Worm (Caenorhabditis elegans) whole organism, L4 larva: ENCODE measurements around the gene moa-1.

Experiments used
- aha-1 ChIP-seq: fragments of 150-350 bp; peaks from one replicate; lab custom pipeline; 2014; ENCODE audit warnings: missing biosample characterization, missing genetic modification characterization
- aly-2 ChIP-seq: sonication (generic microtip); optimal IDR thresholded peaks from 2 replicates; lab custom pipeline; 2018; ENCODE audit warnings: missing biosample characterization, missing genetic modification characterization
- ama-1 ChIP-seq: fragments of 150-350 bp; optimal IDR thresholded peaks from 2 replicates; lab custom pipeline; 2014; ENCODE audit warnings: inconsistent platforms, mixed read lengths
- hmg-1.1 ChIP-seq: fragments of 200-800 bp; sonication (Bioruptor generic); IDR thresholded peaks from 2 replicates; pipeline ENCODE4 v1.3.6; 2022; ENCODE audit warnings: missing genetic modification reagents, missing genetic modification characterization, missing compliant biosample characterization
- nhr-6 ChIP-seq: fragments of 150-350 bp; optimal IDR thresholded peaks from 2 replicates; lab custom pipeline; 2014; ENCODE audit warnings: missing biosample characterization, missing genetic modification characterization
- nhr-77 ChIP-seq: fragments of 150-350 bp; optimal IDR thresholded peaks from 2 replicates; lab custom pipeline; 2014; ENCODE audit warnings: missing biosample characterization, missing genetic modification characterization
- set-16 ChIP-seq: fragments of 200-800 bp; sonication (Bioruptor generic); IDR thresholded peaks from 2 replicates; pipeline ENCODE4 v1.3.6; 2022; ENCODE audit warnings: missing genetic modification reagents, missing genetic modification characterization, missing compliant biosample characterization
- snpc-4 ChIP-seq: fragments of 150-350 bp; optimal IDR thresholded peaks from 2 replicates; lab custom pipeline; 2014; ENCODE audit warnings: missing biosample characterization, missing genetic modification characterization

DNA sequence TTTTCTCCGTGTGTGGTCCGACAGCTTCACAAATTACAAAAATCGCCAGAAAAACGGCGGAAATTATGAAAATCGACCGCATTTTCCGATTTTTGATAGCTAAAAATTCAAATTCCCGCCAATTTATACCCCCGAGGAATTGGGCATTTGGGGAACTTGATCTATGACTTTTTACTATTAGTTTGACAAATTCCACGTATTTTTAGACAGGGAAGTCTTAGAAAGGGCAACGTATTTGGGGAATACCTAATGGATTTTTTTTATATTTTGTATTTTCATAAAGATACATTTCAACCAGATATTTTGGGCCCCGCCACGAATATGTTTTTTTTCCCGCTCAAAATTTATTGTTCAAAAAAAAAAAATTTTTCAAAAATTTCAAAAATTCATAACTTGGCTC, 15.2 kb upstream of the moa-1 start, which contains the start of gene Y39A3B.7:
- TF ChIP-seq nhr-77 (tag; lab: Kevin White, UChicago) (no peak), set-16 (GFP tag; lab: Robert Waterston, UW) (no peak), snpc-4 (tag; lab: Kevin White, UChicago) (no peak), aly-2 (tag; lab: Kevin White, UChicago) (no peak), aha-1 (no peak), hmg-1.1 (GFP tag; lab: Robert Waterston, UW) (no peak), ama-1 (lab: Kevin White, UChicago) (no peak), nhr-6 (tag; lab: Kevin White, UChicago) (no peak)
